Worm (Caenorhabditis elegans): ENCODE data around the gene aipl-1.
"Not testable (repeated sequence)": the region's sequence is repeated elsewhere in the genome, so short reads cannot be mapped to it uniquely, and the experiment has no call there.

The aipl-1 gene

DNA sequence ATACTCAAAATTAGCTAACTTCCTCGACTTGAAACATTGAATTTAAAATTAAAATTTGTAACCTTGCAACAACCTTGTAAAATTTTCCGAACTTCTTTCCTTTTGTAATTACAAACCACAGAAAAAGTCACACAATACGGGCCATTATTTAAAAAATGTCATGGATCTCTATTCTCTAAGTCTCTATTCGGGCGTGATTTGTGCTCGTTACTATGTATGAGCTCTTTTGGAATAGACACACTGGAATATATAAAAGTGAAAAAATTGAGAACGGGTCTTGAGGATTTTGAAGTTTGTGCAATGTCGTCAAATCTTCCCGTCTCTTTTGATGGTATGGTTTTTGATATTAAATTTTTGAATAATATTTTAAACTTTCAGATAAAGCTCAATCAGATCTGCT lies 8.6 kb downstream of the aipl-1 start, which contains the start of gene srr-7:
TSS of gene srr-7 (plus strand) at position 301 of the 400 bp plus-strand sequence.
- TF ChIP-seq dmd-4 (tag; optimal IDR thresholded peaks at IDR 0.05) (no peak), R02D3.7 (tag; optimal IDR thresholded peaks at IDR 0.05) (no peak), blmp-1 (tag; optimal IDR thresholded peaks at IDR 0.05; ENCODE audit: insufficient read depth) (no peak), snpc-4 (tag; optimal IDR thresholded peaks at IDR 0.05) (no peak), nhr-23 (tag; optimal IDR thresholded peaks at IDR 0.05) (no peak), ceh-16 (tag; optimal IDR thresholded peaks at IDR 0.05) (no peak), sma-9 (GFP tag; optimal IDR thresholded peaks at IDR 0.05) (no peak), sma-9 (tag; optimal IDR thresholded peaks at IDR 0.05) (no peak), crh-2 (tag; optimal IDR thresholded peaks at IDR 0.05) (no peak), nhr-21 (tag; optimal IDR thresholded peaks at IDR 0.05) (no peak), aly-2 (tag; optimal IDR thresholded peaks at IDR 0.05) (no peak), F13H6.1 (tag; optimal IDR thresholded peaks at IDR 0.05) (no peak), nhr-12 (tag; optimal IDR thresholded peaks at IDR 0.05) (no peak), elt-1 (tag; optimal IDR thresholded peaks at IDR 0.05) (no peak), nhr-237 (tag; optimal IDR thresholded peaks at IDR 0.05) (no peak), lin-11 (tag; optimal IDR thresholded peaks at IDR 0.05) (no peak), ztf-11 (tag; optimal IDR thresholded peaks at IDR 0.05) (no peak), zag-1 (tag; optimal IDR thresholded peaks at IDR 0.05) (no peak), alr-1 (tag; optimal IDR thresholded peaks at IDR 0.05) (no peak), ztf-1 (GFP tag; conservative IDR thresholded peaks at IDR 0.05) (no peak), ama-1 (optimal IDR thresholded peaks at IDR 0.05) (no peak)

- TF ChIP-seq dmd-4 (tag; optimal IDR thresholded peaks at IDR 0.05) = no peak
- no peak for TF ChIP-seq ama-1 (optimal IDR thresholded peaks at IDR 0.05)
- TF ChIP-seq Y55F3AM.14 (GFP tag; optimal IDR thresholded peaks at IDR 0.05) = no peak
- no peak for TF ChIP-seq nhr-23 (tag; optimal IDR thresholded peaks at IDR 0.05)
- no peak for TF ChIP-seq aly-2 (tag; optimal IDR thresholded peaks at IDR 0.05)
- TF ChIP-seq zag-1 (tag; optimal IDR thresholded peaks at IDR 0.05) = no peak
- TF ChIP-seq blmp-1 (tag; optimal IDR thresholded peaks at IDR 0.05; ENCODE audit: insufficient read depth) = no peak
- TF ChIP-seq nhr-10 (tag; optimal IDR thresholded peaks at IDR 0.05) = no peak
- TF ChIP-seq nhr-12 (tag; optimal IDR thresholded peaks at IDR 0.05) = no peak
These were observed 9.2 kb downstream of the aipl-1 start, which contains the start of gene srj-27 for ce11 chrV:15127413-15127812. srj-27 (minus strand) TSS chrV:15127513.

DNA sequence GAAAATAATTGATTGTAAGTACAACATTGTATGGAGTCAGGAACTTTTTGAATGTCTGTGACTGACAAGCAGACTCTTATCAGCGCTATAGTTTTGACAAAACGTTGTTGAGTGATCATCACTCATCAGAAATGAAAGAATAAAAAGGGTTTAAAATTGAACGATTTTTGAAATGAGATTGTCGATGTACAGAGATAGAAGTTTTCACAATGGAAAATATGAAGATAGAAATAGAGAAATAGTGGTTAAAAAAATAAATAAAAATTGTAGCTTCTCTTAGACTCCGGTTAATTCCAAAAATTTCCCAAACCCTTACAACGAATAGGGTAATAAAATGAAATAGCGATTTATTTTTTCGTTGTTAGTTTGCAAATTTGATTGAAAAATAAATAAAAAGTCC lies 11.4 kb downstream of the aipl-1 start, which contains the start of gene ugt-30:
TSS of gene ugt-30 (minus strand) at position 101 of the 400 bp plus-strand sequence.
- not testable (repeated sequence) for TF ChIP-seq lin-13 (GFP tag; optimal IDR thresholded peaks at IDR 0.05); nhr-77 (tag; optimal IDR thresholded peaks at IDR 0.05); nhr-129 (tag; optimal IDR thresholded peaks at IDR 0.05)

- TF ChIP-seq ZK546.5 (tag; optimal IDR thresholded peaks at IDR 0.05) = no peak
- no peak for TF ChIP-seq ztf-11 (tag; optimal IDR thresholded peaks at IDR 0.05)
- no peak for TF ChIP-seq fos-1 (tag; optimal IDR thresholded peaks at IDR 0.05)
- TF ChIP-seq sma-9 (GFP tag; optimal IDR thresholded peaks at IDR 0.05) = no peak
- TF ChIP-seq sma-9 (tag; optimal IDR thresholded peaks at IDR 0.05) = no peak
- TF ChIP-seq aly-2 (tag; optimal IDR thresholded peaks at IDR 0.05) = no peak
- TF ChIP-seq ama-1 (optimal IDR thresholded peaks at IDR 0.05) = no peak
- no peak for TF ChIP-seq F13H6.1 (tag; optimal IDR thresholded peaks at IDR 0.05)
- TF ChIP-seq elt-3 (tag; optimal IDR thresholded peaks at IDR 0.05) = no peak
These were observed 17.1 kb downstream of the aipl-1 start, which contains the start of gene flor-1 for ce11 chrV:15119517-15119916. flor-1 (minus strand) TSS chrV:15119617.

DNA sequence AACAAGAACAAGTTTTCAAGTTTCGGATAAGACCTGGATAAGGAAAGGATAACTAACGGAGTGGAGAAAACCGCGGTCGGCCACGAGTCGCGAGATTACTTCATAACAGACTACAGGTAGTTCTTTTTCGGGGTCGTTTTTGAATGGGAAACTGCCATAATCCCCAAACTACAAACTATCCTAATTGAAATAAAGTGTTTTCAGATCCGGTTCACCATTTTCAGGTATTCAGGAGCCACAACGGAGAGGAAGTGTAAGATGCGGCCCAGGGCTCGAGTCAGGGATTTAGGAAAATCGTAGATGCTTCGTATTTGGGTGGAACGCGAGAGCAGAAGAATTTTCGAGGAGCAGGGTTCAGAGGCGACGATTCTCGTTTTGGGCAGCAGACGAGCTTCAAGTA lies 20.6 kb downstream of the aipl-1 start, which contains the start of gene T01G5.8:
TSS of gene T01G5.8 (plus strand) at position 301 of the 400 bp plus-strand sequence.
- TF ChIP-seq elt-3, unc-39, gmeb-1 (tag; optimal IDR thresholded peaks at IDR 0.05): not testable (repeated sequence)

- no peak for TF ChIP-seq ztf-4 (tag; optimal IDR thresholded peaks at IDR 0.05)
- TF ChIP-seq nhr-10 (tag; optimal IDR thresholded peaks at IDR 0.05) = no peak
- no peak for TF ChIP-seq mab-5 (tag; optimal IDR thresholded peaks at IDR 0.05)
- TF ChIP-seq gmeb-1 (tag; optimal IDR thresholded peaks at IDR 0.05) = no peak
- TF ChIP-seq C34F6.9 (tag; optimal IDR thresholded peaks at IDR 0.05) = no peak
- TF ChIP-seq ceh-16 (tag; optimal IDR thresholded peaks at IDR 0.05) = no peak
- TF ChIP-seq nhr-12 (tag; optimal IDR thresholded peaks at IDR 0.05) = no peak
- TF ChIP-seq lsy-2 (tag; optimal IDR thresholded peaks at IDR 0.05) = no peak
- no peak for TF ChIP-seq crh-2 (tag; optimal IDR thresholded peaks at IDR 0.05)
- TF ChIP-seq nhr-25 (tag; optimal IDR thresholded peaks at IDR 0.05) = no peak
- TF ChIP-seq ztf-11 (tag; optimal IDR thresholded peaks at IDR 0.05) = no peak
- TF ChIP-seq nhr-11 (tag; optimal IDR thresholded peaks at IDR 0.05) = no peak
- no peak for TF ChIP-seq blmp-1 (tag; optimal IDR thresholded peaks at IDR 0.05; ENCODE audit: insufficient read depth)
- no peak for TF ChIP-seq dmd-4 (tag; optimal IDR thresholded peaks at IDR 0.05)
- TF ChIP-seq mbf-1 (tag; optimal IDR thresholded peaks at IDR 0.05) = no peak
- TF ChIP-seq ZK546.5 (tag; optimal IDR thresholded peaks at IDR 0.05) = no peak
- no peak for TF ChIP-seq zag-1 (tag; optimal IDR thresholded peaks at IDR 0.05)
- TF ChIP-seq sma-9 (GFP tag; optimal IDR thresholded peaks at IDR 0.05) = no peak
- no peak for TF ChIP-seq sma-9 (tag; optimal IDR thresholded peaks at IDR 0.05)
- no peak for TF ChIP-seq R02D3.7 (tag; optimal IDR thresholded peaks at IDR 0.05)
These were observed 22.6 kb downstream of the aipl-1 start, which contains the start of gene T01G5.6 for ce11 chrV:15113992-15114391. T01G5.6 (minus strand) TSS chrV:15114092.
